Fruit fly (Drosophila melanogaster): Measurements from ENCODE around the gene Noc1.

Gene Noc1

dm6 chr3L:11041193-11041592, 33.4 kb upstream of the Noc1 start:
- TF ChIP-seq bab1 (GFP tag; optimal IDR thresholded peaks at IDR 0.05) (no peak), kay (GFP tag; ENCODE audit: borderline replicate concordance) (peak; percentile 47)

- no peak for TF ChIP-seq CG14711 (tag; optimal IDR thresholded peaks at IDR 0.05)
- no peak for TF ChIP-seq CG33017 (tag; optimal IDR thresholded peaks at IDR 0.05)
- no peak for TF ChIP-seq cic (GFP tag; optimal IDR thresholded peaks at IDR 0.05)
- TF ChIP-seq toe (GFP tag; optimal IDR thresholded peaks at IDR 0.05) = no peak
- TF ChIP-seq bab1 (GFP tag; optimal IDR thresholded peaks at IDR 0.05) = no peak
- TF ChIP-seq Clk (GFP tag; optimal IDR thresholded peaks at IDR 0.05) = no peak
- TF ChIP-seq cnc (optimal IDR thresholded peaks at IDR 0.05) = no peak
- TF ChIP-seq tj (GFP tag; optimal IDR thresholded peaks at IDR 0.05) = peak; percentile 97
- TF ChIP-seq ovo (GFP tag; optimal IDR thresholded peaks at IDR 0.05) = no peak
These were observed 30.9 kb upstream of the Noc1 start for dm6 chr3L:11043650-11044049.

- TF ChIP-seq tj (GFP tag; optimal IDR thresholded peaks at IDR 0.05) (peak; percentile 99), cic (GFP tag; optimal IDR thresholded peaks at IDR 0.05) (no peak)
These were observed 29.6 kb upstream of the Noc1 start for dm6 chr3L:11045009-11045408.

- TF ChIP-seq Clk (GFP tag; optimal IDR thresholded peaks at IDR 0.05) = no peak
- TF ChIP-seq CG33017 (tag; optimal IDR thresholded peaks at IDR 0.05) = peak; percentile 2
- TF ChIP-seq Crg-1 (GFP tag; optimal IDR thresholded peaks at IDR 0.05) = peak; percentile 35
- TF ChIP-seq CG11617 (GFP tag; optimal IDR thresholded peaks at IDR 0.05) = no peak
- peak; percentile 27 for TF ChIP-seq CG7101 (tag; optimal IDR thresholded peaks at IDR 0.05)
- TF ChIP-seq kay (GFP tag; ENCODE audit: borderline replicate concordance) = no peak
- TF ChIP-seq CG7045 (GFP tag; optimal IDR thresholded peaks at IDR 0.05) = no peak
- TF ChIP-seq CG14711 (tag; optimal IDR thresholded peaks at IDR 0.05) = no peak
- TF ChIP-seq bab1 (GFP tag; optimal IDR thresholded peaks at IDR 0.05) = peak; percentile 53
- TF ChIP-seq CG5204 (GFP tag; optimal IDR thresholded peaks at IDR 0.05) = no peak
- TF ChIP-seq cnc (optimal IDR thresholded peaks at IDR 0.05) = no peak
- TF ChIP-seq CG12768 (GFP tag; optimal IDR thresholded peaks at IDR 0.05) = peak; percentile 9
- no peak for TF ChIP-seq toe (GFP tag; optimal IDR thresholded peaks at IDR 0.05)
- peak; percentile 7 for TF ChIP-seq pad (GFP tag; optimal IDR thresholded peaks at IDR 0.05)
- TF ChIP-seq Hr96 (GFP tag; optimal IDR thresholded peaks at IDR 0.05) = no peak
- no peak for TF ChIP-seq cic (GFP tag; optimal IDR thresholded peaks at IDR 0.05)
- TF ChIP-seq CG1620 (GFP tag; optimal IDR thresholded peaks at IDR 0.05) = no peak
- TF ChIP-seq Mnt (GFP tag; optimal IDR thresholded peaks at IDR 0.05) = peak; percentile 17
- peak; percentile 45 for TF ChIP-seq tj (GFP tag; optimal IDR thresholded peaks at IDR 0.05)
- peak; percentile 68 for TF ChIP-seq ovo (GFP tag; optimal IDR thresholded peaks at IDR 0.05)
These were observed 28.0 kb upstream of the Noc1 start for dm6 chr3L:11046559-11046958.

dm6 chr3L:11047877-11048276, 26.7 kb upstream of the Noc1 start:
- TF ChIP-seq CG12768 (GFP tag; optimal IDR thresholded peaks at IDR 0.05) = peak; percentile 1
- TF ChIP-seq CG33017 (tag; optimal IDR thresholded peaks at IDR 0.05) = no peak
- no peak for TF ChIP-seq cnc (optimal IDR thresholded peaks at IDR 0.05)
- TF ChIP-seq CG14711 (tag; optimal IDR thresholded peaks at IDR 0.05) = no peak
- peak; percentile 49 for TF ChIP-seq Crg-1 (GFP tag; optimal IDR thresholded peaks at IDR 0.05)
- no peak for TF ChIP-seq cic (GFP tag; optimal IDR thresholded peaks at IDR 0.05)
- TF ChIP-seq kay (GFP tag; ENCODE audit: borderline replicate concordance) = no peak
- TF ChIP-seq CG7045 (GFP tag; optimal IDR thresholded peaks at IDR 0.05) = no peak
- TF ChIP-seq CG5204 (GFP tag; optimal IDR thresholded peaks at IDR 0.05) = peak; percentile 18
- peak; percentile 89 for TF ChIP-seq bab1 (GFP tag; optimal IDR thresholded peaks at IDR 0.05)
- peak; percentile 66 for TF ChIP-seq ovo (GFP tag; optimal IDR thresholded peaks at IDR 0.05)
- TF ChIP-seq Hr96 (GFP tag; optimal IDR thresholded peaks at IDR 0.05) = peak; percentile 68
- peak; percentile 57 for TF ChIP-seq CG7101 (tag; optimal IDR thresholded peaks at IDR 0.05)
- TF ChIP-seq tj (GFP tag; optimal IDR thresholded peaks at IDR 0.05) = no peak
- peak; percentile 31 for TF ChIP-seq Mnt (GFP tag; optimal IDR thresholded peaks at IDR 0.05)
- TF ChIP-seq CG1620 (GFP tag; optimal IDR thresholded peaks at IDR 0.05) = peak; percentile 49
- peak; percentile 20 for TF ChIP-seq toe (GFP tag; optimal IDR thresholded peaks at IDR 0.05)
- no peak for TF ChIP-seq Clk (GFP tag; optimal IDR thresholded peaks at IDR 0.05)
- TF ChIP-seq CG11617 (GFP tag; optimal IDR thresholded peaks at IDR 0.05) = no peak
- peak; percentile 64 for TF ChIP-seq pad (GFP tag; optimal IDR thresholded peaks at IDR 0.05)

- peak; percentile 65 for TF ChIP-seq Crg-1 (GFP tag; optimal IDR thresholded peaks at IDR 0.05)
- peak; percentile 25 for TF ChIP-seq CG11617 (GFP tag; optimal IDR thresholded peaks at IDR 0.05)
- TF ChIP-seq tj (GFP tag; optimal IDR thresholded peaks at IDR 0.05) = no peak
- TF ChIP-seq pad (GFP tag; optimal IDR thresholded peaks at IDR 0.05) = peak; percentile 43
- peak; percentile 71 for TF ChIP-seq cic (GFP tag; optimal IDR thresholded peaks at IDR 0.05)
- peak; percentile 2 for TF ChIP-seq Hr96 (GFP tag; optimal IDR thresholded peaks at IDR 0.05)
- TF ChIP-seq Clk (GFP tag; optimal IDR thresholded peaks at IDR 0.05) = no peak
- TF ChIP-seq CG1620 (GFP tag; optimal IDR thresholded peaks at IDR 0.05) = peak; percentile 6
- TF ChIP-seq bab1 (GFP tag; optimal IDR thresholded peaks at IDR 0.05) = no peak
- peak; percentile 47 for TF ChIP-seq CG7101 (tag; optimal IDR thresholded peaks at IDR 0.05)
- peak; percentile 28 for TF ChIP-seq CG5204 (GFP tag; optimal IDR thresholded peaks at IDR 0.05)
- peak; percentile 41 for TF ChIP-seq ovo (GFP tag; optimal IDR thresholded peaks at IDR 0.05)
- peak; percentile 13 for TF ChIP-seq CG14711 (tag; optimal IDR thresholded peaks at IDR 0.05)
- TF ChIP-seq CG7045 (GFP tag; optimal IDR thresholded peaks at IDR 0.05) = peak; percentile 79
- no peak for TF ChIP-seq toe (GFP tag; optimal IDR thresholded peaks at IDR 0.05)
- no peak for TF ChIP-seq cnc (optimal IDR thresholded peaks at IDR 0.05)
- peak; percentile 35 for TF ChIP-seq Mnt (GFP tag; optimal IDR thresholded peaks at IDR 0.05)
- TF ChIP-seq CG33017 (tag; optimal IDR thresholded peaks at IDR 0.05) = peak; percentile 40
- TF ChIP-seq kay (GFP tag; ENCODE audit: borderline replicate concordance) = no peak
- TF ChIP-seq CG12768 (GFP tag; optimal IDR thresholded peaks at IDR 0.05) = peak; percentile 62
These were observed 25.2 kb upstream of the Noc1 start for dm6 chr3L:11049414-11049813.
